Fruit fly (Drosophila melanogaster): Measurements from ENCODE around the gene CG17726.

CG17726 gene

dm6 chr3R:11272667-11273066 lies 46.1 kb downstream of the CG17726 start:
- peak; percentile 12 for TF ChIP-seq cg (GFP tag; optimal IDR thresholded peaks at IDR 0.05)
- peak; percentile 90 for TF ChIP-seq Nf-YB (GFP tag; optimal IDR thresholded peaks at IDR 0.05)
- TF ChIP-seq CG18476 (GFP tag; optimal IDR thresholded peaks at IDR 0.05): no peak
- no peak for TF ChIP-seq CG11695 (GFP tag; IDR thresholded peaks at IDR 0.05)
- no peak for TF ChIP-seq CG6254 (GFP tag; optimal IDR thresholded peaks at IDR 0.05)
- TF ChIP-seq Nf-YC (tag; optimal IDR thresholded peaks at IDR 0.05): peak; percentile 84
- peak; percentile 59; the same call in 1 of the 2 replicates for TF ChIP-seq seq (GFP tag; IDR thresholded peaks at IDR 0.05)
- no peak for TF ChIP-seq CG17912 (GFP tag; optimal IDR thresholded peaks at IDR 0.05)
- no peak for TF ChIP-seq lola (GFP tag; optimal IDR thresholded peaks at IDR 0.05)
- no peak for TF ChIP-seq bowl (GFP tag; IDR thresholded peaks at IDR 0.05)
- TF ChIP-seq CG16863 (GFP tag; optimal IDR thresholded peaks at IDR 0.05): no peak
- no peak for TF ChIP-seq Ets97D (GFP tag; optimal IDR thresholded peaks at IDR 0.05)
- TF ChIP-seq Myb (GFP tag; optimal IDR thresholded peaks at IDR 0.05): no peak
- no peak for TF ChIP-seq Vsx1 (GFP tag; optimal IDR thresholded peaks at IDR 0.05)
- TF ChIP-seq Hmx (GFP tag; optimal IDR thresholded peaks at IDR 0.05): no peak
- no peak for TF ChIP-seq CG1529 (GFP tag; optimal IDR thresholded peaks at IDR 0.05)
- no peak for TF ChIP-seq slbo (GFP tag; IDR thresholded peaks at IDR 0.05)

Measured in whole organism, embryonic.